Worm (Caenorhabditis elegans) whole organism, L2 larva: Measurements from ENCODE around the gene F23D12.11.

Source experiments
- C34F6.9 ChIP-seq: fragments of 150-350 bp; optimal IDR thresholded peaks from 2 replicates; lab custom pipeline; 2014; ENCODE audit warnings: missing biosample characterization, missing genetic modification characterization
- ZK546.5 ChIP-seq: sonication (generic microtip); optimal IDR thresholded peaks from 2 replicates; lab custom pipeline; 2017; ENCODE audit warnings: missing biosample characterization, missing genetic modification characterization
- ceh-16 ChIP-seq: fragments of 150-350 bp; optimal IDR thresholded peaks from 2 replicates; lab custom pipeline; 2014; ENCODE audit warnings: missing biosample characterization, missing genetic modification characterization
- lin-13 ChIP-seq: fragments of 150-350 bp; optimal IDR thresholded peaks from 2 replicates; lab custom pipeline; 2014; ENCODE audit warnings: missing biosample characterization, missing genetic modification reagents, missing genetic modification characterization
- mdl-1 ChIP-seq, 2 experiments: fragments of 150-350 bp in 1 of 2; sonication (generic microtip) in 1 of 2; optimal IDR thresholded peaks; 2 replicates each; lab custom pipeline; 2017; ENCODE audit warnings: missing biosample characterization in 2 of 2, missing genetic modification characterization in 2 of 2
- nhr-12 ChIP-seq: fragments of 150-350 bp; optimal IDR thresholded peaks from 2 replicates; lab custom pipeline; 2014; ENCODE audit warnings: missing biosample characterization, missing genetic modification characterization
- nhr-23 ChIP-seq: fragments of 150-350 bp; optimal IDR thresholded peaks from 2 replicates; lab custom pipeline; 2014; ENCODE audit warnings: missing biosample characterization, missing genetic modification reagents, missing genetic modification characterization
- nhr-77 ChIP-seq: fragments of 150-350 bp; optimal IDR thresholded peaks from 2 replicates; lab custom pipeline; 2014; ENCODE audit warnings: missing biosample characterization, missing genetic modification characterization
- unc-62 ChIP-seq: fragments of 150-350 bp; optimal IDR thresholded peaks from 2 replicates; lab custom pipeline; 2014; ENCODE audit warnings: missing biosample characterization, missing genetic modification reagents, missing genetic modification characterization
- zag-1 ChIP-seq: fragments of 150-350 bp; optimal IDR thresholded peaks from 2 replicates; lab custom pipeline; 2014; ENCODE audit warnings: missing biosample characterization, missing genetic modification characterization

DNA sequence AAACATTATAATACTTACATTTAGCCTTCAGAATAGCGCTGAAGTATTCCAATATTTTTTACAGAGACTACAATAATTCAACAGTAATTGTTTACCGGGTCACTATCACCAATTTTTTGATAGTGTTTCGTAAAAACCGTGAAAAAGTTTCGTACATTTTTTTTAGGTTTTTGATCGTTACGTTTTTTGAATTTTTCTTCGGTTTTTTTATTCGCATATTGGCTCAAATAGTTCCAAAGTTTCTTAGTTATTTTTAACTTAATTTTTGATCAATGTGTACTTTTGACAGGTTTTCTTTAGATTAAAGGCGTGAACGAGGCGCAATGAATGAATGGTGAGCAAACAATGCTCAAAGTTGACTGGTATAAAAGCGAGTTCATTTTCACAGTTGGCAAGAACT lies 1.4 kb downstream of the F23D12.11 start, which contains the start of gene fipr-3:
- TF ChIP-seq ZK546.5 (tag; lab: Kevin White, UChicago) = no peak
- no peak for TF ChIP-seq unc-62 (GFP tag; lab: Kevin White, UChicago)
- TF ChIP-seq lin-13 (GFP tag; lab: Kevin White, UChicago) = no peak
- no peak for TF ChIP-seq nhr-23
- no peak for TF ChIP-seq nhr-12
- TF ChIP-seq mdl-1 (tag; optimal IDR thresholded peaks at IDR 0.05; lab: Kevin White, UChicago) = no peak
- TF ChIP-seq zag-1 (tag; lab: Kevin White, UChicago) = no peak
- no peak for TF ChIP-seq ceh-16 (tag; lab: Kevin White, UChicago)
- no peak for TF ChIP-seq C34F6.9 (tag; lab: Kevin White, UChicago)
- no peak for TF ChIP-seq nhr-77
